Worm (Caenorhabditis elegans) whole organism, late embryonic: ENCODE measurements around the gene otpl-1.

Experiments used
- ceh-22 ChIP-seq: sonication (generic microtip); optimal IDR thresholded peaks from 2 replicates; lab custom pipeline; 2017; ENCODE audit warnings: missing biosample characterization, missing genetic modification characterization
- ceh-31 ChIP-seq: sonication (generic microtip); optimal IDR thresholded peaks from 2 replicates; lab custom pipeline; 2016; ENCODE audit warnings: missing genetic modification characterization, missing compliant biosample characterization
- elt-2 ChIP-seq: sonication (generic microtip); optimal IDR thresholded peaks from 2 replicates; lab custom pipeline; 2016; ENCODE audit warnings: missing genetic modification reagents, missing genetic modification characterization, missing compliant biosample characterization
- fkh-10 ChIP-seq: fragments of 150-350 bp; optimal IDR thresholded peaks from 2 replicates; lab custom pipeline; 2014; ENCODE audit warnings: missing biosample characterization, missing genetic modification reagents, missing genetic modification characterization
- hlh-15 ChIP-seq: sonication (generic microtip); optimal IDR thresholded peaks from 2 replicates; lab custom pipeline; 2016; ENCODE audit warnings: missing genetic modification characterization, missing compliant biosample characterization
- pros-1 ChIP-seq: fragments of 150-350 bp; optimal IDR thresholded peaks from 2 replicates; lab custom pipeline; 2014; ENCODE audit warnings: missing biosample characterization, missing genetic modification reagents, missing genetic modification characterization
- tbx-2 ChIP-seq: sonication (generic microtip); optimal IDR thresholded peaks from 2 replicates; lab custom pipeline; 2016; ENCODE audit warnings: missing genetic modification characterization, missing compliant biosample characterization

DNA sequence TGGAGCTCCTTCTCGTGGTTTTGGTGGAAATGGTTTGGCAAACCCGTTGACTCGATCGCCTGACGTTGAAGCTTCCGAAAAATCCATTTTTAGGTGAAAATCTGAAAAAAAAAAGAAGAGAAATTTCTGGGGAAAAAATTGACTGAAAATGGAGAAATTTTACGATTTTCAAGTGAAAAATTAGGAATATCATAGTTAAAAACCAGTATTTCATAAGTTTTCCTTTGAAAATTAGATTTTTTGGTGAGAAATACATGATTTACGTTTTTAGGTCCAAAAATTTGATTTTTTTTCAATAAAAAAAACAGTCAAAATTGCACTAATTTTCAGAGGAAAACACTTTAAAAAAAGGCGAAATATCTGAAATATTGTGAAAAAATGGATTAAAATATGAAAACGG is 24.7 kb downstream of the otpl-1 start, which contains the start of gene taf-2:
- TF ChIP-seq ceh-22 (tag; lab: Kevin White, UChicago) (no peak), pros-1 (tag; lab: Kevin White, UChicago) (no peak), fkh-10 (GFP tag; lab: Kevin White, UChicago) (no peak), hlh-15 (tag; lab: Kevin White, UChicago) (no peak), elt-2 (no peak), ceh-31 (tag; lab: Kevin White, UChicago) (no peak), tbx-2 (tag; lab: Kevin White, UChicago) (no peak)
